Fruit fly (Drosophila melanogaster) whole organism, prepupa: Measurements from ENCODE around the gene Chrac-14.

Experiments
- CG16779 ChIP-seq: fragments of 200-800 bp; sonication (Bioruptor generic); optimal IDR thresholded peaks from 3 replicates; lab custom pipeline; 2017; ENCODE audit warnings: missing biosample characterization, mild to moderate bottlenecking, missing genetic modification characterization
- CG6792 ChIP-seq: fragments of 200-800 bp; sonication (Bioruptor generic); optimal IDR thresholded peaks from 3 replicates; lab custom pipeline; 2016; ENCODE audit warnings: missing biosample characterization, missing genetic modification characterization
- CG8319 ChIP-seq: fragments of 200-800 bp; sonication (Bioruptor generic); optimal IDR thresholded peaks from 3 replicates; lab custom pipeline; 2016; ENCODE audit warnings: missing biosample characterization, missing genetic modification characterization
- Sox102F ChIP-seq: fragments of 200-800 bp; sonication (Bioruptor generic); optimal IDR thresholded peaks from 2 replicates; lab custom pipeline; 2016; ENCODE audit warnings: missing biosample characterization, mild to moderate bottlenecking, missing genetic modification characterization
- achi ChIP-seq: fragments of 200-800 bp; sonication (Bioruptor generic); optimal IDR thresholded peaks from 3 replicates; lab custom pipeline; 2016; ENCODE audit warnings: missing biosample characterization, missing genetic modification characterization
- esn ChIP-seq: fragments of 200-800 bp; sonication (Bioruptor generic); optimal IDR thresholded peaks from 2 replicates; lab custom pipeline; 2016; ENCODE audit warnings: missing biosample characterization, mild to moderate bottlenecking, missing genetic modification characterization, moderate library complexity

- TF ChIP-seq achi (GFP tag; lab: Kevin White, UChicago): no peak
- TF ChIP-seq esn (GFP tag; lab: Kevin White, UChicago): peak; percentile 25
- no peak for TF ChIP-seq CG6792
- TF ChIP-seq Sox102F (GFP tag; lab: Kevin White, UChicago): no peak
- TF ChIP-seq CG16779: no peak
- TF ChIP-seq CG8319 (GFP tag; lab: Kevin White, UChicago): no peak
Measured at dm6 chr2L:8437176-8437575, at the start of gene Chrac-14, which contains the start of gene D12.
